Fruit fly (Drosophila melanogaster) whole organism, prepupa: ENCODE measurements around the gene RabX6.
A peak's percentile ranks its signal among the peaks of the same experiment; 100 is the strongest.

Experiments used
- CG10669 ChIP-seq: fragments of 200-800 bp; sonication (Bioruptor generic); optimal IDR thresholded peaks from 3 replicates; lab custom pipeline; 2018; ENCODE audit warnings: missing biosample characterization, mild to moderate bottlenecking, missing genetic modification characterization, moderate library complexity
- CG15336 ChIP-seq: fragments of 200-800 bp; sonication (Bioruptor generic); IDR thresholded peaks from 2 replicates; pipeline ENCODE4 v1.3.6; 2022; ENCODE audit warnings: missing biosample characterization, missing genetic modification characterization
- CG1621 ChIP-seq: fragments of 200-800 bp; sonication (Bioruptor generic); optimal IDR thresholded peaks from 3 replicates; lab custom pipeline; 2018; ENCODE audit warnings: missing biosample characterization, mild to moderate bottlenecking, missing genetic modification characterization
- CG3032 ChIP-seq: fragments of 200-800 bp; optimal IDR thresholded peaks from 2 replicates; lab custom pipeline; 2019; ENCODE audit warnings: missing biosample characterization, mild to moderate bottlenecking, missing genetic modification characterization, moderate library complexity
- CG32006 ChIP-seq: fragments of 200-800 bp; sonication (Bioruptor generic); optimal IDR thresholded peaks from 3 replicates; lab custom pipeline; 2017; ENCODE audit warnings: missing biosample characterization, mild to moderate bottlenecking, missing genetic modification characterization
- CG34406 ChIP-seq: fragments of 200-800 bp; sonication (Bioruptor generic); optimal IDR thresholded peaks from 3 replicates; lab custom pipeline; 2016; ENCODE audit warnings: missing biosample characterization, missing genetic modification characterization
- CG3919 ChIP-seq: fragments of 200-800 bp; sonication (Bioruptor generic); optimal IDR thresholded peaks from 3 replicates; lab custom pipeline; 2016; ENCODE audit warnings: missing biosample characterization, missing genetic modification characterization
- CG4318 ChIP-seq: fragments of 200-800 bp; sonication (Bioruptor generic); optimal IDR thresholded peaks from 3 replicates; lab custom pipeline; 2017; ENCODE audit warnings: missing biosample characterization, mild to moderate bottlenecking, missing genetic modification characterization
- CG6163 ChIP-seq: fragments of 200-800 bp; sonication (Bioruptor generic); IDR thresholded peaks from 3 replicates; pipeline ENCODE4 v1.3.6; 2022; ENCODE audit warnings: missing biosample characterization, missing genetic modification characterization
- CG6276 ChIP-seq: fragments of 200-800 bp; sonication (Bioruptor generic); optimal IDR thresholded peaks from 2 replicates; lab custom pipeline; 2017; ENCODE audit warnings: missing biosample characterization, mild to moderate bottlenecking, missing genetic modification characterization
- CG6792 ChIP-seq: fragments of 200-800 bp; sonication (Bioruptor generic); optimal IDR thresholded peaks from 3 replicates; lab custom pipeline; 2016; ENCODE audit warnings: missing biosample characterization, missing genetic modification characterization
- CG6808 ChIP-seq: fragments of 200-800 bp; sonication (Bioruptor generic); optimal IDR thresholded peaks from 3 replicates; lab custom pipeline; 2017; ENCODE audit warnings: missing biosample characterization, missing genetic modification characterization, mild to moderate bottlenecking, moderate library complexity, missing genetic modification reagents
- CG8119 ChIP-seq: fragments of 200-800 bp; sonication (Bioruptor generic); IDR thresholded peaks from 3 replicates; pipeline ENCODE4 v1.3.6; 2022; ENCODE audit warnings: missing biosample characterization, missing genetic modification characterization
- CG9139 ChIP-seq: fragments of 200-800 bp; sonication (Bioruptor generic); optimal IDR thresholded peaks from 3 replicates; lab custom pipeline; 2017; ENCODE audit warnings: missing biosample characterization, mild to moderate bottlenecking, missing genetic modification characterization
- Eip75B ChIP-seq: fragments of 200-800 bp; sonication (Bioruptor generic); optimal IDR thresholded peaks from 3 replicates; lab custom pipeline; 2016; ENCODE audit warnings: missing biosample characterization, missing genetic modification characterization
- Eip78C ChIP-seq: fragments of 200-800 bp; sonication (Bioruptor generic); peaks from one replicate; lab custom pipeline; 2016; ENCODE audit warnings: missing biosample characterization, missing genetic modification characterization
- Eip93F ChIP-seq: fragments of 200-800 bp; sonication (Bioruptor generic); optimal IDR thresholded peaks from 2 replicates; lab custom pipeline; 2016; ENCODE audit warnings: missing biosample characterization, mild to moderate bottlenecking, missing genetic modification characterization
- Ets96B ChIP-seq: fragments of 200-800 bp; optimal IDR thresholded peaks from 2 replicates; lab custom pipeline; 2019; ENCODE audit warnings: missing biosample characterization, mild to moderate bottlenecking, missing genetic modification characterization, moderate library complexity
- Gug ChIP-seq: fragments of 200-800 bp; sonication (Bioruptor generic); IDR thresholded peaks from 2 replicates; pipeline ENCODE4 v1.3.6; 2022; ENCODE audit warnings: missing biosample characterization, missing genetic modification characterization
- Hr38 ChIP-seq: sonication (Bioruptor generic); optimal IDR thresholded peaks from 2 replicates; lab custom pipeline; 2016; ENCODE audit warnings: missing biosample characterization, missing genetic modification characterization
- Hr39 ChIP-seq: fragments of 200-800 bp; sonication (Bioruptor generic); optimal IDR thresholded peaks from 2 replicates; lab custom pipeline; 2016; ENCODE audit warnings: missing biosample characterization, missing genetic modification characterization
- Hr4 ChIP-seq: fragments of 200-800 bp; sonication (Bioruptor generic); optimal IDR thresholded peaks from 3 replicates; lab custom pipeline; 2016; ENCODE audit warnings: missing biosample characterization, missing genetic modification characterization
- Lpt ChIP-seq: fragments of 200-800 bp; sonication (Bioruptor generic); optimal IDR thresholded peaks from 3 replicates; lab custom pipeline; 2016; ENCODE audit warnings: missing biosample characterization, missing genetic modification characterization
- Sox14 ChIP-seq: fragments of 200-800 bp; sonication (Bioruptor generic); optimal IDR thresholded peaks from 3 replicates; lab custom pipeline; 2016; ENCODE audit warnings: missing biosample characterization, missing genetic modification characterization
- Sox15 ChIP-seq: fragments of 200-800 bp; sonication (Bioruptor generic); optimal IDR thresholded peaks from 3 replicates; lab custom pipeline; 2016; ENCODE audit warnings: missing biosample characterization, missing genetic modification characterization
- achi ChIP-seq: fragments of 200-800 bp; sonication (Bioruptor generic); optimal IDR thresholded peaks from 3 replicates; lab custom pipeline; 2016; ENCODE audit warnings: missing biosample characterization, missing genetic modification characterization
- cyc ChIP-seq: fragments of 200-800 bp; sonication (Bioruptor generic); optimal IDR thresholded peaks from 3 replicates; lab custom pipeline; 2016; ENCODE audit warnings: missing biosample characterization, missing genetic modification characterization
- dac ChIP-seq: fragments of 200-800 bp; sonication (Bioruptor generic); optimal IDR thresholded peaks from 2 replicates; lab custom pipeline; 2017; ENCODE audit warnings: missing biosample characterization, mild to moderate bottlenecking, missing genetic modification characterization
- dsx ChIP-seq: fragments of 200-800 bp; optimal IDR thresholded peaks from 3 replicates; lab custom pipeline; 2019; ENCODE audit warnings: missing biosample characterization, mild to moderate bottlenecking, missing genetic modification characterization, moderate library complexity; ENCODE audit not compliant: poor library complexity, severe bottlenecking
- eg ChIP-seq: fragments of 200-800 bp; sonication (Bioruptor generic); IDR thresholded peaks from 3 replicates; pipeline ENCODE4 v1.3.6; 2022; ENCODE audit warnings: missing biosample characterization, missing genetic modification characterization
- fkh ChIP-seq: fragments of 200-800 bp; sonication (Bioruptor generic); optimal IDR thresholded peaks from 3 replicates; lab custom pipeline; 2017; ENCODE audit warnings: missing biosample characterization, mild to moderate bottlenecking, missing genetic modification characterization, moderate library complexity
- lz ChIP-seq: fragments of 200-800 bp; sonication (Bioruptor generic); optimal IDR thresholded peaks from 3 replicates; lab custom pipeline; 2016; ENCODE audit warnings: missing biosample characterization, missing genetic modification characterization
- net ChIP-seq: fragments of 200-800 bp; sonication (Bioruptor generic); optimal IDR thresholded peaks from 3 replicates; lab custom pipeline; 2016; ENCODE audit warnings: missing biosample characterization, missing genetic modification characterization
- salr ChIP-seq, 2 experiments: fragments of 200-800 bp; sonication (Bioruptor generic); optimal IDR thresholded peaks; 3 replicates each; lab custom pipeline; 2016 to 2018; ENCODE audit warnings: missing biosample characterization in 2 of 2, missing genetic modification characterization in 2 of 2, mild to moderate bottlenecking in 1 of 2
- ss ChIP-seq, 2 experiments: fragments of 200-800 bp; sonication (Bioruptor generic); optimal IDR thresholded peaks; 2 replicates in 1 of 2; 3 replicates in 1 of 2; lab custom pipeline; 2017 to 2018; ENCODE audit warnings: mild to moderate bottlenecking in 2 of 2, missing biosample characterization in 2 of 2, missing genetic modification characterization in 2 of 2, moderate library complexity in 1 of 2
- topi ChIP-seq: fragments of 200-800 bp; sonication (Bioruptor generic); optimal IDR thresholded peaks from 3 replicates; lab custom pipeline; 2016; ENCODE audit warnings: missing biosample characterization, missing genetic modification characterization
- vri ChIP-seq: fragments of 200-800 bp; sonication (Bioruptor generic); optimal IDR thresholded peaks from 3 replicates; lab custom pipeline; 2016; ENCODE audit warnings: missing biosample characterization, mild to moderate bottlenecking, missing genetic modification characterization

RabX6 gene

dm6 chr3L:696404-697054, 6.2 kb downstream of the RabX6 start (continued):
- peak; percentile 81 for TF ChIP-seq dac (GFP tag; lab: Kevin White, UChicago)
- TF ChIP-seq net, result peak; percentile 91
- TF ChIP-seq Eip93F (GFP tag; lab: Kevin White, UChicago), result peak; percentile 69
- TF ChIP-seq Eip78C, result peak; percentile 98
- TF ChIP-seq CG34406 (GFP tag; lab: Kevin White, UChicago), result peak; percentile 93
- TF ChIP-seq Sox15, result peak; percentile 83
- peak; percentile 89 for TF ChIP-seq Eip75B (GFP tag; lab: Kevin White, UChicago)
- TF ChIP-seq eg (GFP tag; lab: Robert Waterston, UW), result peak; percentile 96
- no peak for TF ChIP-seq CG4318 (GFP tag; lab: Kevin White, UChicago)
- TF ChIP-seq Hr4, result peak; percentile 89
- peak; percentile 64 for TF ChIP-seq fkh (GFP tag; lab: Kevin White, UChicago)
- TF ChIP-seq CG6163 (GFP tag; lab: Robert Waterston, UW), result peak; percentile 98
- peak; percentile 92 for TF ChIP-seq Lpt (GFP tag; lab: Kevin White, UChicago)
- TF ChIP-seq CG6276 (GFP tag; lab: Kevin White, UChicago), result peak; percentile 93
- peak; percentile 96 for TF ChIP-seq dsx
- peak; percentile 97 to 98 for TF ChIP-seq ss (GFP tag; optimal IDR thresholded peaks at IDR 0.05; lab: Kevin White, UChicago)
- peak; percentile 97 for TF ChIP-seq CG10669
- peak; percentile 98 for TF ChIP-seq CG3032 (tag; lab: Kevin White, UChicago)
- peak; percentile 95 for TF ChIP-seq CG32006 (GFP tag; lab: Kevin White, UChicago)
- no peak for TF ChIP-seq Hr38 (GFP tag; lab: Kevin White, UChicago)
- peak; percentile 72 for TF ChIP-seq cyc (GFP tag; lab: Kevin White, UChicago)
- peak; percentile 83 for TF ChIP-seq Sox14 (GFP tag; lab: Kevin White, UChicago)
- TF ChIP-seq topi (GFP tag; lab: Kevin White, UChicago), result peak; percentile 83
- peak; percentile 75 to 93 for TF ChIP-seq salr (GFP tag; optimal IDR thresholded peaks at IDR 0.05; lab: Kevin White, UChicago)
- peak; percentile 95 for TF ChIP-seq CG1621 (tag; lab: Kevin White, UChicago)
- TF ChIP-seq vri (GFP tag; lab: Kevin White, UChicago), result no peak
- peak; percentile 93 for TF ChIP-seq CG3919 (GFP tag; lab: Kevin White, UChicago)
- TF ChIP-seq achi, result peak; percentile 95
- peak; percentile 89 for TF ChIP-seq CG6792 (GFP tag; lab: Kevin White, UChicago)
- TF ChIP-seq Gug (GFP tag; lab: Robert Waterston, UW), result peak; percentile 93
- TF ChIP-seq CG6808 (GFP tag; lab: Kevin White, UChicago), result peak; percentile 97

dm6 chr3L:697055-697427, 6.7 kb downstream of the RabX6 start:
- TF ChIP-seq Eip75B (GFP tag; lab: Kevin White, UChicago), result no peak
- no peak for TF ChIP-seq Eip93F (GFP tag; lab: Kevin White, UChicago)
- TF ChIP-seq Sox15, result no peak
- TF ChIP-seq Ets96B (tag; lab: Kevin White, UChicago), result no peak
- no peak for TF ChIP-seq CG15336
- no peak for TF ChIP-seq Hr38 (GFP tag; lab: Kevin White, UChicago)
- TF ChIP-seq dac (GFP tag; lab: Kevin White, UChicago), result no peak
- TF ChIP-seq CG4318 (GFP tag; lab: Kevin White, UChicago), result no peak
- TF ChIP-seq Hr39 (GFP tag; lab: Kevin White, UChicago), result no peak
- no peak for TF ChIP-seq CG9139 (GFP tag; lab: Kevin White, UChicago)
- no peak for TF ChIP-seq Lpt (GFP tag; lab: Kevin White, UChicago)
- no peak for TF ChIP-seq CG8119 (GFP tag; lab: Robert Waterston, UW)
- no peak for TF ChIP-seq fkh (GFP tag; lab: Kevin White, UChicago)
- no peak for TF ChIP-seq CG6808 (GFP tag; lab: Kevin White, UChicago)
- no peak for TF ChIP-seq cyc (GFP tag; lab: Kevin White, UChicago)
- no peak for TF ChIP-seq lz (GFP tag; lab: Kevin White, UChicago)
- TF ChIP-seq Eip78C, result no peak
- no peak for TF ChIP-seq CG34406 (GFP tag; lab: Kevin White, UChicago)
